Worm (Caenorhabditis elegans) whole organism, young adult: ENCODE data around the gene gtl-2.

Source experiments
- B0019.2 ChIP-seq: fragments of 200-800 bp; sonication (Bioruptor generic); conservative IDR thresholded peaks from 2 replicates; pipeline ENCODE4 v1.3.6; 2022; ENCODE audit warnings: missing genetic modification reagents, missing genetic modification characterization, missing compliant biosample characterization
- D2030.7 ChIP-seq: fragments of 200-800 bp; sonication (Bioruptor generic); IDR thresholded peaks from 2 replicates; pipeline ENCODE4 v1.3.6; 2022; ENCODE audit warnings: missing genetic modification reagents, missing genetic modification characterization, missing compliant biosample characterization
- F10E7.11 ChIP-seq: sonication (generic microtip); optimal IDR thresholded peaks from 2 replicates; lab custom pipeline; 2017; ENCODE audit warnings: mild to moderate bottlenecking, missing genetic modification characterization, moderate library complexity, missing compliant biosample characterization
- F23B12.7 ChIP-seq: sonication (generic microtip); optimal IDR thresholded peaks from 2 replicates; lab custom pipeline; 2017; ENCODE audit warnings: missing genetic modification characterization, mild to moderate bottlenecking, missing compliant biosample characterization, antibody characterized with exemption, moderate library complexity; ENCODE audit not compliant: insufficient read depth
- F49E8.2 ChIP-seq: sonication (generic microtip); optimal IDR thresholded peaks from 3 replicates; lab custom pipeline; 2017; ENCODE audit warnings: missing genetic modification characterization, mild to moderate bottlenecking, missing compliant biosample characterization, antibody characterized with exemption, moderate library complexity; ENCODE audit not compliant: insufficient read depth
- F52B5.7 ChIP-seq: sonication (generic microtip); optimal IDR thresholded peaks from 2 replicates; lab custom pipeline; 2016; ENCODE audit warnings: mild to moderate bottlenecking, missing genetic modification characterization, missing compliant biosample characterization
- F57A8.1 ChIP-seq: fragments of 200-800 bp; sonication (Bioruptor generic); optimal IDR thresholded peaks from 2 replicates; lab custom pipeline; 2018; ENCODE audit warnings: mild to moderate bottlenecking, missing genetic modification characterization, moderate library complexity, missing compliant biosample characterization
- K11D2.4 ChIP-seq: fragments of 200-800 bp; sonication (Bioruptor generic); IDR thresholded peaks from 2 replicates; pipeline ENCODE4 v1.3.6; 2022; ENCODE audit warnings: missing genetic modification reagents, missing genetic modification characterization, missing compliant biosample characterization
- Y53F4B.3 ChIP-seq: fragments of 200-800 bp; sonication (Bioruptor generic); IDR thresholded peaks from 2 replicates; pipeline ENCODE4 v1.3.6; 2022; ENCODE audit warnings: missing genetic modification reagents, missing genetic modification characterization, missing compliant biosample characterization
- Y56A3A.18 ChIP-seq: fragments of 200-800 bp; sonication (Bioruptor generic); IDR thresholded peaks from 2 replicates; pipeline ENCODE4 v1.3.6; 2022; ENCODE audit warnings: missing genetic modification reagents, missing genetic modification characterization, missing compliant biosample characterization
- ZK185.1 ChIP-seq: sonication (generic microtip); optimal IDR thresholded peaks from 2 replicates; lab custom pipeline; 2016; ENCODE audit warnings: mild to moderate bottlenecking, missing genetic modification characterization, missing compliant biosample characterization; ENCODE audit not compliant: poor library complexity, severe bottlenecking
- ama-1 ChIP-seq, 3 experiments: fragments of 150-350 bp in 1 of 3; sonication (generic microtip) in 2 of 3; optimal IDR thresholded peaks; 2 replicates each; lab custom pipeline; 2014 to 2018; ENCODE audit warnings: missing biosample characterization in 2 of 3, missing genetic modification characterization in 2 of 3, missing genetic modification reagents in 2 of 3
- aptf-2 ChIP-seq: fragments of 200-800 bp; sonication (Bioruptor generic); conservative IDR thresholded peaks from 2 replicates; pipeline ENCODE4 v1.3.6; 2022; ENCODE audit warnings: missing genetic modification reagents, missing genetic modification characterization, missing compliant biosample characterization
- aptf-3 ChIP-seq: fragments of 200-800 bp; sonication (Bioruptor generic); IDR thresholded peaks from 2 replicates; pipeline ENCODE4 v1.3.6; 2022; ENCODE audit warnings: missing genetic modification characterization, missing compliant biosample characterization
- athp-1 ChIP-seq: sonication (generic microtip); optimal IDR thresholded peaks from 2 replicates; lab custom pipeline; 2017; ENCODE audit warnings: mild to moderate bottlenecking, missing genetic modification characterization, missing compliant biosample characterization
- bed-1 ChIP-seq: fragments of 200-800 bp; sonication (Bioruptor generic); IDR thresholded peaks from 2 replicates; pipeline ENCODE4 v1.3.6; 2022; ENCODE audit warnings: missing genetic modification reagents, missing genetic modification characterization, missing compliant biosample characterization
- ceh-40 ChIP-seq: fragments of 200-800 bp; sonication (Bioruptor generic); IDR thresholded peaks from 2 replicates; pipeline ENCODE4 v1.3.6; 2022; ENCODE audit warnings: missing genetic modification characterization, missing compliant biosample characterization
- ceh-58 ChIP-seq: fragments of 200-800 bp; sonication (Bioruptor generic); IDR thresholded peaks from 2 replicates; pipeline ENCODE4 v1.3.6; 2022; ENCODE audit warnings: missing genetic modification characterization, missing compliant biosample characterization
- die-1 ChIP-seq: sonication (generic microtip); optimal IDR thresholded peaks from 2 replicates; lab custom pipeline; 2016; ENCODE audit warnings: missing genotype, mild to moderate bottlenecking, missing genetic modification characterization, missing compliant biosample characterization
- dpff-1 ChIP-seq: sonication (generic microtip); optimal IDR thresholded peaks from 2 replicates; lab custom pipeline; 2017; ENCODE audit warnings: mild to moderate bottlenecking, missing genetic modification characterization, missing compliant biosample characterization
- dpl-1 ChIP-seq: fragments of 150-350 bp; optimal IDR thresholded peaks from 2 replicates; lab custom pipeline; 2014; ENCODE audit warnings: missing biosample characterization, missing genetic modification reagents, missing genetic modification characterization
- ets-4 ChIP-seq: fragments of 200-800 bp; sonication (Bioruptor generic); optimal IDR thresholded peaks from 2 replicates; lab custom pipeline; 2018; ENCODE audit warnings: mild to moderate bottlenecking, missing genetic modification characterization, missing compliant biosample characterization
- fkh-3 ChIP-seq: sonication (generic microtip); optimal IDR thresholded peaks from 2 replicates; lab custom pipeline; 2016; ENCODE audit warnings: mild to moderate bottlenecking, missing genetic modification characterization, missing compliant biosample characterization
- gei-17 ChIP-seq: fragments of 200-800 bp; sonication (Bioruptor generic); optimal IDR thresholded peaks from 2 replicates; lab custom pipeline; 2018; ENCODE audit warnings: mild to moderate bottlenecking, missing genetic modification characterization, missing compliant biosample characterization
- him-1 ChIP-seq: sonication (generic microtip); optimal IDR thresholded peaks from 2 replicates; lab custom pipeline; 2016; ENCODE audit warnings: missing genotype, missing genetic modification reagents, missing genetic modification characterization, missing compliant biosample characterization
- hlh-12 ChIP-seq: sonication (generic microtip); optimal IDR thresholded peaks from 2 replicates; lab custom pipeline; 2016; ENCODE audit warnings: missing genetic modification characterization, missing compliant biosample characterization
- hmg-1.2 ChIP-seq: fragments of 200-800 bp; sonication (Bioruptor generic); IDR thresholded peaks from 2 replicates; pipeline ENCODE4 v1.3.6; 2022; ENCODE audit warnings: missing genetic modification reagents, missing genetic modification characterization, missing compliant biosample characterization
- hsf-1 ChIP-seq: fragments of 200-800 bp; sonication (Bioruptor generic); IDR thresholded peaks from 2 replicates; pipeline ENCODE4 v1.3.6; 2022; ENCODE audit warnings: missing genetic modification reagents, missing genetic modification characterization, missing compliant biosample characterization
- let-526 ChIP-seq: fragments of 200-800 bp; sonication (Bioruptor generic); IDR thresholded peaks from 2 replicates; pipeline ENCODE4 v1.3.6; 2022; ENCODE audit warnings: missing genetic modification reagents, missing genetic modification characterization, missing compliant biosample characterization
- lin-40 ChIP-seq: sonication (generic microtip); optimal IDR thresholded peaks from 2 replicates; lab custom pipeline; 2016; ENCODE audit warnings: missing genetic modification characterization, mild to moderate bottlenecking, missing compliant biosample characterization, missing genotype, missing genetic modification reagents
- lsy-27 ChIP-seq: sonication (generic microtip); optimal IDR thresholded peaks from 2 replicates; lab custom pipeline; 2017; ENCODE audit warnings: missing genetic modification characterization, mild to moderate bottlenecking, missing compliant biosample characterization, antibody characterized with exemption, missing genotype, borderline replicate concordance; ENCODE audit not compliant: insufficient read depth
- madf-10 ChIP-seq: sonication (generic microtip); optimal IDR thresholded peaks from 2 replicates; lab custom pipeline; 2016; ENCODE audit warnings: mild to moderate bottlenecking, missing genetic modification characterization, missing compliant biosample characterization
- madf-6 ChIP-seq: fragments of 200-800 bp; sonication (Bioruptor generic); IDR thresholded peaks from 2 replicates; pipeline ENCODE4 v1.3.6; 2022; ENCODE audit warnings: missing genetic modification reagents, missing genetic modification characterization, missing compliant biosample characterization
- madf-8 ChIP-seq: fragments of 200-800 bp; sonication (Bioruptor generic); conservative IDR thresholded peaks from 2 replicates; pipeline ENCODE4 v1.3.6; 2022; ENCODE audit warnings: missing genetic modification reagents, missing genetic modification characterization, missing compliant biosample characterization
- mcd-1 ChIP-seq: fragments of 200-800 bp; sonication (Bioruptor generic); IDR thresholded peaks from 2 replicates; pipeline ENCODE4 v1.3.6; 2022; ENCODE audit warnings: missing genetic modification reagents, missing genetic modification characterization, missing compliant biosample characterization
- mel-28 ChIP-seq: sonication (generic microtip); optimal IDR thresholded peaks from 2 replicates; lab custom pipeline; 2016; ENCODE audit warnings: borderline replicate concordance, mild to moderate bottlenecking, missing genetic modification characterization, missing compliant biosample characterization
- nhr-120 ChIP-seq: fragments of 200-800 bp; sonication (Bioruptor generic); IDR thresholded peaks from 2 replicates; pipeline ENCODE4 v1.3.6; 2022; ENCODE audit warnings: missing genetic modification characterization, missing compliant biosample characterization
- nhr-179 ChIP-seq: sonication (generic microtip); optimal IDR thresholded peaks from 2 replicates; lab custom pipeline; 2016; ENCODE audit warnings: mild to moderate bottlenecking, missing genetic modification characterization, missing compliant biosample characterization
- nhr-90 ChIP-seq: sonication (generic microtip); optimal IDR thresholded peaks from 2 replicates; lab custom pipeline; 2016; ENCODE audit warnings: missing genotype, mild to moderate bottlenecking, missing genetic modification characterization, missing compliant biosample characterization
- pbrm-1 ChIP-seq: fragments of 200-800 bp; sonication (Bioruptor generic); IDR thresholded peaks from 2 replicates; pipeline ENCODE4 v1.3.6; 2022; ENCODE audit warnings: missing genetic modification reagents, missing genetic modification characterization, missing compliant biosample characterization
- rcor-1 ChIP-seq: fragments of 200-800 bp; sonication (Bioruptor generic); IDR thresholded peaks from 2 replicates; pipeline ENCODE4 v1.3.6; 2022; ENCODE audit warnings: missing genetic modification reagents, missing genetic modification characterization, missing compliant biosample characterization
- repo-1 ChIP-seq: sonication (generic microtip); optimal IDR thresholded peaks from 2 replicates; lab custom pipeline; 2017; ENCODE audit warnings: mild to moderate bottlenecking, missing genetic modification characterization, missing compliant biosample characterization
- sea-2 ChIP-seq: fragments of 200-800 bp; sonication (Bioruptor generic); IDR thresholded peaks from 2 replicates; pipeline ENCODE4 v1.3.6; 2022; ENCODE audit warnings: missing genetic modification characterization, missing compliant biosample characterization
- unc-130 ChIP-seq: sonication (generic microtip); optimal IDR thresholded peaks from 2 replicates; lab custom pipeline; 2016; ENCODE audit warnings: missing genetic modification reagents, missing genetic modification characterization, missing compliant biosample characterization
- ztf-22 ChIP-seq: fragments of 200-800 bp; sonication (Bioruptor generic); optimal IDR thresholded peaks from 2 replicates; lab custom pipeline; 2018; ENCODE audit warnings: mild to moderate bottlenecking, missing genetic modification characterization, moderate library complexity, missing compliant biosample characterization
- ztf-25 ChIP-seq: fragments of 200-800 bp; sonication (Bioruptor generic); IDR thresholded peaks from 2 replicates; pipeline ENCODE4 v1.3.6; 2022; ENCODE audit warnings: missing genetic modification reagents, missing genetic modification characterization, missing compliant biosample characterization
- ztf-26 ChIP-seq: sonication (generic microtip); optimal IDR thresholded peaks from 2 replicates; lab custom pipeline; 2017; ENCODE audit warnings: missing genetic modification characterization, missing compliant biosample characterization

The gtl-2 gene

ce11 chrIV:11320500-11320899, 47.2 kb downstream of the gtl-2 start, which contains the start of gene edg-1:
edg-1 (plus strand) TSS chrIV:11320800.
- TF ChIP-seq F49E8.2 (tag; lab: Kevin White, UChicago) = peak; percentile 7
- TF ChIP-seq die-1 (tag; lab: Kevin White, UChicago) = no peak
- TF ChIP-seq aptf-3 (GFP tag; lab: Robert Waterston, UW) = no peak

ce11 chrIV:11323666-11324065, 50.4 kb downstream of the gtl-2 start:
- TF ChIP-seq ztf-26 (tag; lab: Kevin White, UChicago) (no peak), nhr-120 (GFP tag; lab: Robert Waterston, UW) (no peak), nhr-90 (tag; lab: Kevin White, UChicago) (no peak), F52B5.7 (tag; lab: Kevin White, UChicago) (no peak), ama-1 (optimal IDR thresholded peaks at IDR 0.05; lab: Kevin White, UChicago) (no peak), ama-1 (GFP tag; optimal IDR thresholded peaks at IDR 0.05; lab: Kevin White, UChicago) (no peak), sea-2 (no peak), lin-40 (tag; lab: Kevin White, UChicago) (no peak), F49E8.2 (tag; lab: Kevin White, UChicago) (peak; percentile 4), let-526 (GFP tag; lab: Robert Waterston, UW) (no peak), F23B12.7 (tag; lab: Kevin White, UChicago) (no peak), mcd-1 (GFP tag; lab: Robert Waterston, UW) (0 out of 2 replicates have a peak, but pooled peaks have one; percentile 18), lsy-27 (tag; lab: Kevin White, UChicago) (no peak), dpff-1 (tag; lab: Kevin White, UChicago) (no peak), ZK185.1 (no peak), F10E7.11 (tag; lab: Kevin White, UChicago) (no peak), madf-6 (GFP tag; lab: Robert Waterston, UW) (peak; percentile 64), fkh-3 (tag; lab: Kevin White, UChicago) (no peak), madf-10 (tag; lab: Kevin White, UChicago) (no peak), hlh-12 (no peak), madf-8 (GFP tag; lab: Robert Waterston, UW) (no peak; the same call in 1 of the 2 replicates), aptf-2 (GFP tag; lab: Robert Waterston, UW) (no peak), unc-130 (GFP tag; lab: Kevin White, UChicago) (no peak), F57A8.1 (GFP tag; lab: Kevin White, UChicago) (no peak), nhr-179 (tag; lab: Kevin White, UChicago) (no peak), ztf-25 (0 out of 2 replicates have a peak, but pooled peaks have one; percentile 43), ceh-40 (no peak), hmg-1.2 (GFP tag; lab: Robert Waterston, UW) (peak; percentile 34), Y56A3A.18 (GFP tag; lab: Robert Waterston, UW) (no peak), dpl-1 (GFP tag; lab: Kevin White, UChicago) (no peak), athp-1 (tag; lab: Kevin White, UChicago) (no peak), ceh-58 (no peak), pbrm-1 (GFP tag; lab: Robert Waterston, UW) (0 out of 2 replicates have a peak, but pooled peaks have one; percentile 16), mel-28 (no peak), bed-1 (GFP tag; lab: Robert Waterston, UW) (no peak), hsf-1 (GFP tag; lab: Robert Waterston, UW) (peak; percentile 61; the same call in 1 of the 2 replicates), Y53F4B.3 (GFP tag; lab: Robert Waterston, UW) (no peak), D2030.7 (GFP tag; lab: Robert Waterston, UW) (peak; percentile 38), rcor-1 (GFP tag; lab: Robert Waterston, UW) (peak; percentile 68), gei-17 (GFP tag; lab: Kevin White, UChicago) (no peak), ets-4 (GFP tag; lab: Kevin White, UChicago) (no peak), K11D2.4 (GFP tag; lab: Robert Waterston, UW) (no peak), repo-1 (tag; lab: Kevin White, UChicago) (no peak), ztf-22 (GFP tag; lab: Kevin White, UChicago) (no peak), him-1 (peak; percentile 74), B0019.2 (GFP tag; lab: Robert Waterston, UW) (no peak)
